Worm (Caenorhabditis elegans) whole organism, midembryonic: ENCODE data around the gene F53F4.7.

Experiments used
- klf-2 ChIP-seq: fragments of 200-800 bp; sonication (Bioruptor generic); conservative IDR thresholded peaks from 2 replicates; pipeline ENCODE4 v1.3.6; 2022; ENCODE audit warnings: missing genetic modification reagents, missing genetic modification characterization, missing compliant biosample characterization
- ref-1 ChIP-seq: fragments of 200-800 bp; sonication (Bioruptor generic); conservative IDR thresholded peaks from 2 replicates; pipeline ENCODE4 v1.3.6; 2022; ENCODE audit warnings: missing genetic modification reagents, missing genetic modification characterization, missing compliant biosample characterization
- ztf-29 ChIP-seq: fragments of 200-800 bp; sonication (Bioruptor generic); IDR thresholded peaks from 2 replicates; pipeline ENCODE4 v1.3.6; 2022; ENCODE audit warnings: missing genetic modification reagents, missing genetic modification characterization, missing compliant biosample characterization

- TF ChIP-seq ref-1 (GFP tag; lab: Robert Waterston, UW) (no peak), ztf-29 (GFP tag; lab: Robert Waterston, UW) (no peak), klf-2 (GFP tag; lab: Robert Waterston, UW) (no peak)
These were observed 12.9 kb downstream of the F53F4.7 start, which contains the start of gene rdy-2 for ce11 chrV:13600882-13601281.
